Worm (Caenorhabditis elegans) whole organism, L1 larva: Measurements from ENCODE around the gene elt-6.
A peak's percentile ranks its signal among the peaks of the same experiment; 100 is the strongest.

Source experiments
- C04F5.9 ChIP-seq: sonication (generic microtip); optimal IDR thresholded peaks from 2 replicates; lab custom pipeline; 2016; ENCODE audit warnings: missing genetic modification characterization, missing compliant biosample characterization
- C34B4.2 ChIP-seq: sonication (generic microtip); optimal IDR thresholded peaks from 2 replicates; lab custom pipeline; 2017; ENCODE audit warnings: mild to moderate bottlenecking, missing genetic modification characterization, missing compliant biosample characterization
- F16B12.6 ChIP-seq: fragments of 150-350 bp; optimal IDR thresholded peaks from 2 replicates; lab custom pipeline; 2014; ENCODE audit warnings: missing biosample characterization, missing genetic modification characterization
- alr-1 ChIP-seq: fragments of 200-800 bp; sonication (Bioruptor generic); optimal IDR thresholded peaks from 2 replicates; lab custom pipeline; 2018; ENCODE audit warnings: borderline replicate concordance, mild to moderate bottlenecking, missing genetic modification characterization, missing compliant biosample characterization
- aly-2 ChIP-seq: fragments of 150-350 bp; optimal IDR thresholded peaks from 2 replicates; lab custom pipeline; 2014; ENCODE audit warnings: missing biosample characterization, missing genetic modification characterization
- blmp-1 ChIP-seq: fragments of 150-350 bp; optimal IDR thresholded peaks from 2 replicates; lab custom pipeline; 2014; ENCODE audit warnings: missing biosample characterization, missing genetic modification characterization
- ceh-82 ChIP-seq, 3 experiments: fragments of 150-350 bp in 1 of 3; sonication (generic microtip) in 2 of 3; optimal IDR thresholded peaks; 2 replicates each; lab custom pipeline; 2014 to 2017; ENCODE audit warnings: missing biosample characterization in 3 of 3, missing genetic modification characterization in 3 of 3
- ceh-90 ChIP-seq: sonication (generic microtip); optimal IDR thresholded peaks from 2 replicates; lab custom pipeline; 2016; ENCODE audit warnings: missing genetic modification characterization, missing compliant biosample characterization
- ces-1 ChIP-seq: fragments of 150-350 bp; optimal IDR thresholded peaks from 2 replicates; lab custom pipeline; 2014; ENCODE audit warnings: missing biosample characterization, missing genetic modification reagents, missing genetic modification characterization
- dsc-1 ChIP-seq: sonication (generic microtip); optimal IDR thresholded peaks from 2 replicates; lab custom pipeline; 2016; ENCODE audit warnings: mild to moderate bottlenecking, missing genetic modification characterization, missing compliant biosample characterization
- efl-1 ChIP-seq, 4 experiments: fragments of 150-350 bp; optimal IDR thresholded peaks in 3 of 4; peaks in 1 of 4; 1 replicate in 1 of 4; 2 replicates in 3 of 4; lab custom pipeline; 2014; ENCODE audit warnings: missing biosample characterization in 2 of 4, missing genetic modification characterization in 2 of 4, missing genetic modification reagents in 2 of 4
- efl-3 ChIP-seq: fragments of 200-800 bp; sonication (Bioruptor generic); optimal IDR thresholded peaks from 2 replicates; lab custom pipeline; 2018; ENCODE audit warnings: mild to moderate bottlenecking, missing genetic modification characterization, missing compliant biosample characterization
- egl-27 ChIP-seq, 2 experiments: fragments of 150-350 bp in 1 of 2; sonication (generic microtip); optimal IDR thresholded peaks; 3 replicates each; lab custom pipeline; 2017 to 2018; ENCODE audit warnings: missing biosample characterization in 2 of 2, missing genetic modification characterization in 2 of 2, missing genetic modification reagents in 2 of 2
- elt-2 ChIP-seq: sonication (generic microtip); optimal IDR thresholded peaks from 2 replicates; lab custom pipeline; 2016; ENCODE audit warnings: missing genetic modification characterization, mild to moderate bottlenecking, inconsistent platforms, missing compliant biosample characterization, missing genetic modification reagents
- fkh-10 ChIP-seq: sonication (generic microtip); optimal IDR thresholded peaks from 2 replicates; lab custom pipeline; 2017; ENCODE audit warnings: missing biosample characterization, missing genetic modification reagents, missing genetic modification characterization
- fkh-4 ChIP-seq: sonication (generic microtip); optimal IDR thresholded peaks from 2 replicates; lab custom pipeline; 2016; ENCODE audit warnings: missing compliant biosample characterization, missing genetic modification characterization, borderline replicate concordance
- fos-1 ChIP-seq: fragments of 150-350 bp; optimal IDR thresholded peaks from 2 replicates; lab custom pipeline; 2014; ENCODE audit warnings: missing biosample characterization, missing genetic modification characterization
- hlh-17 ChIP-seq: fragments of 200-800 bp; sonication (Bioruptor generic); optimal IDR thresholded peaks from 2 replicates; lab custom pipeline; 2018; ENCODE audit warnings: missing genetic modification characterization, mild to moderate bottlenecking, missing compliant biosample characterization, moderate library complexity, borderline replicate concordance
- hlh-4 ChIP-seq: sonication (generic microtip); optimal IDR thresholded peaks from 2 replicates; lab custom pipeline; 2016; ENCODE audit warnings: mild to moderate bottlenecking, missing genetic modification characterization, missing compliant biosample characterization
- jun-1 ChIP-seq: fragments of 150-350 bp; optimal IDR thresholded peaks from 2 replicates; lab custom pipeline; 2014; ENCODE audit warnings: missing biosample characterization, missing genetic modification reagents, missing genetic modification characterization
- lin-35 ChIP-seq, 2 experiments: fragments of 150-350 bp; optimal IDR thresholded peaks; 2 replicates each; lab custom pipeline; 2014; ENCODE audit warnings: missing biosample characterization in 2 of 2, missing genetic modification characterization in 2 of 2, missing genetic modification reagents in 2 of 2
- mdl-1 ChIP-seq, 2 experiments: fragments of 150-350 bp; optimal IDR thresholded peaks; 2 replicates each; lab custom pipeline; 2014 to 2017; ENCODE audit warnings: missing biosample characterization in 2 of 2, missing genetic modification characterization in 2 of 2, inconsistent platforms in 1 of 2
- mep-1 ChIP-seq: fragments of 150-350 bp; optimal IDR thresholded peaks from 2 replicates; lab custom pipeline; 2014; ENCODE audit warnings: missing biosample characterization, missing genetic modification characterization
- nhr-19 ChIP-seq: fragments of 200-800 bp; sonication (Bioruptor generic); conservative IDR thresholded peaks from 2 replicates; pipeline ENCODE4 v1.3.6; 2022; ENCODE audit warnings: missing genetic modification characterization, missing compliant biosample characterization
- nhr-47 ChIP-seq: sonication (generic microtip); optimal IDR thresholded peaks from 2 replicates; lab custom pipeline; 2016; ENCODE audit warnings: mild to moderate bottlenecking, missing genetic modification characterization, moderate library complexity, missing compliant biosample characterization
- nhr-77 ChIP-seq: fragments of 150-350 bp; optimal IDR thresholded peaks from 2 replicates; lab custom pipeline; 2014; ENCODE audit warnings: missing biosample characterization, missing genetic modification characterization
- rnt-1 ChIP-seq: sonication (generic microtip); optimal IDR thresholded peaks from 2 replicates; lab custom pipeline; 2016; ENCODE audit warnings: mild to moderate bottlenecking, missing genetic modification characterization, moderate library complexity, missing compliant biosample characterization
- snpc-4 ChIP-seq: fragments of 150-350 bp; optimal IDR thresholded peaks from 2 replicates; lab custom pipeline; 2014; ENCODE audit warnings: missing biosample characterization, missing genetic modification characterization
- sox-4 ChIP-seq: sonication (generic microtip); optimal IDR thresholded peaks from 2 replicates; lab custom pipeline; 2016; ENCODE audit warnings: missing genetic modification characterization, missing compliant biosample characterization
- sup-37 ChIP-seq: fragments of 200-800 bp; sonication (Bioruptor generic); optimal IDR thresholded peaks from 2 replicates; lab custom pipeline; 2018; ENCODE audit warnings: mild to moderate bottlenecking, missing genetic modification characterization, missing compliant biosample characterization
- swsn-7 ChIP-seq: sonication (generic microtip); optimal IDR thresholded peaks from 2 replicates; lab custom pipeline; 2016; ENCODE audit warnings: missing genetic modification characterization, missing compliant biosample characterization
- tlp-1 ChIP-seq: fragments of 150-350 bp; optimal IDR thresholded peaks from 2 replicates; lab custom pipeline; 2014; ENCODE audit warnings: missing biosample characterization, missing genetic modification characterization
- unc-130 ChIP-seq: fragments of 150-350 bp; optimal IDR thresholded peaks from 2 replicates; lab custom pipeline; 2017; ENCODE audit warnings: missing biosample characterization, missing genetic modification characterization, inconsistent platforms
- unc-30 ChIP-seq: sonication (generic microtip); optimal IDR thresholded peaks from 2 replicates; lab custom pipeline; 2017; ENCODE audit warnings: missing biosample characterization, missing genetic modification characterization
- unc-86 ChIP-seq: sonication (generic microtip); optimal IDR thresholded peaks from 2 replicates; lab custom pipeline; 2016; ENCODE audit warnings: missing genetic modification characterization, missing compliant biosample characterization
- ztf-11 ChIP-seq, 2 experiments: sonication (generic microtip); optimal IDR thresholded peaks; 2 replicates each; lab custom pipeline; 2016 to 2017; ENCODE audit warnings: missing genetic modification characterization in 2 of 2, missing biosample characterization in 1 of 2, missing compliant biosample characterization in 1 of 2

The elt-6 gene

DNA sequence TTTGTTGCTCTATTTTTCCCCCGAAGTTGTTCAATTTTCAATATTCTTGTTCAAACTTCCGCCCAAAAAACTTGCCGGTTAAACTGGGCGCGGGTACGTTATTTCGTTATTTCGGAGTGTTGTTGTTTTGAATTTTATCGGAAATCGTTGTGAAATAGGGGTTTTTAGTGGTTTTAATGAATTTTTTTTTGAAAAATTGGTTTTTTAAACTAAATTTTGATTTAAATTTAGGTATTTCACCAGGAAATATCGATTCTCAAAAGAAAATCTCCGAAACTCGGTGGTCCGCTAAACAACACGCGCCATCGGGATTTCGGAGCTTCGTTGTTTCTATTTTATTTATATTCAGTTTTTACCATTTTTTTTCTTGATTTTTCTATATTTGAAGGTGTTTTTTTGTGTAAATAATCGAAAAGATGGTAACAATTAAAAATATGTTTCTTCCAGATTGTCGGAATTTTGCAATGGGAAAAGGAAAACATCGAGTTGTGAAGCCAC lies 35.4 kb downstream of the elt-6 start, which contains the start of gene F52C12.2 (continued):
- TF ChIP-seq swsn-7 (tag; lab: Kevin White, UChicago), result peak; percentile 82

DNA sequence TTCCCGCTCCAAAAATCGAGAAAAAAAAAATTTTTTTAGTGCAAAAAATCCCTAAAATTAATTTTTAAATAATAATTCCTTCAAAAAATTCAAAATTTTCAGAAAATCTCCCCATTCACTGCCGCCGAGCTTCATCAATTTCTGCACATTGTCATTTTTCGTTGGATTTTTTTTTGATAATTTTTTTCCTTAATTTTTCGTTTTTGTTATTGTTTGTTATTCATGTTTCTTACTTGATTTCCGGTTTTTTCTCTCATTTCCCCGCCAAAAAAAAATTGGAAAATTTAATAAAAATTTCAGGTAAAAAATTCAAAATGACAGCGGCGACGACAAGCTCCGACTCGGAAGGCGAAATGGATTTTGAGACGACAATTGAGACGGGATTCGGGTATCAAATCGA lies 38.6 kb downstream of the elt-6 start, which contains the start of gene F52C12.6:
Gene F52C12.6, plus strand, starts transcription at position 301 of the 400 bp plus-strand sequence.
- TF ChIP-seq unc-30 (tag; lab: Kevin White, UChicago) (no peak), ces-1 (GFP tag; lab: Kevin White, UChicago) (no peak), F16B12.6 (tag; lab: Kevin White, UChicago) (no peak), aly-2 (tag; lab: Kevin White, UChicago) (no peak), tlp-1 (tag; lab: Kevin White, UChicago) (no peak), unc-130 (tag; lab: Kevin White, UChicago) (no peak), jun-1 (tag; lab: Kevin White, UChicago) (no peak), ceh-90 (tag; lab: Kevin White, UChicago) (no peak), elt-2 (tag; lab: Kevin White, UChicago) (no peak), nhr-19 (GFP tag; lab: Robert Waterston, UW) (no peak), C34B4.2 (tag; lab: Kevin White, UChicago) (no peak), C04F5.9 (no peak), mdl-1 (tag; optimal IDR thresholded peaks at IDR 0.05; lab: Kevin White, UChicago) (no peak), unc-86 (tag; lab: Kevin White, UChicago) (no peak), efl-3 (no peak), hlh-17 (GFP tag; lab: Kevin White, UChicago) (no peak)

DNA sequence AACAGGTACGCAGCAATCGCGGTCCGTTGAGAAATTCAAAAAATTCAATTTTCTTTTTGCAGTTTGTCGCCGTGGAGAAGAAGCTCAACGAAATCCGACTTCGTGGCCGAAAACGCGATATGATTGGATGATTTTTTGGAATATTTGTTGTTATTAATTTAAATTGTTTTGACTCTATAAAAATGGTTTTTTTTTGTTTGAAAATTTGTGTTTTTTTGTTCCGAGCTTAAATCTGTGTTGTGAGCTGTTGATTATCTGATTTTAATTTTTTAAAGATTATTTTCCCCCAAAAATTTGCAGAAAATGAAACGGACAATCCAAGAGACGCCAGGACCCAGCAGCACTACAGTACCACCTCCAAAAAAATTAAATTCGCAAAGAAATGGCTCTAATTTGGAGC lies 41.8 kb downstream of the elt-6 start, which contains the start of gene tdpo-1:
Gene tdpo-1, plus strand, starts transcription at position 301 of the 400 bp plus-strand sequence.
- TF ChIP-seq fkh-4 (tag; lab: Kevin White, UChicago) (no peak), lin-35 (GFP tag; optimal IDR thresholded peaks at IDR 0.05; lab: Kevin White, UChicago) (no peak), unc-130 (tag; lab: Kevin White, UChicago) (no peak), ztf-11 (tag; optimal IDR thresholded peaks at IDR 0.05; lab: Kevin White, UChicago) (no peak), nhr-47 (tag; lab: Kevin White, UChicago) (no peak), mep-1 (no peak), fkh-10 (GFP tag; lab: Kevin White, UChicago) (no peak), unc-86 (tag; lab: Kevin White, UChicago) (no peak), sox-4 (tag; lab: Kevin White, UChicago) (no peak), dsc-1 (tag; lab: Kevin White, UChicago) (no peak), nhr-77 (tag; lab: Kevin White, UChicago) (no peak), fos-1 (no peak), blmp-1 (tag; lab: Kevin White, UChicago) (no peak), sup-37 (GFP tag; lab: Kevin White, UChicago) (no peak), rnt-1 (tag; lab: Kevin White, UChicago) (no peak)

DNA sequence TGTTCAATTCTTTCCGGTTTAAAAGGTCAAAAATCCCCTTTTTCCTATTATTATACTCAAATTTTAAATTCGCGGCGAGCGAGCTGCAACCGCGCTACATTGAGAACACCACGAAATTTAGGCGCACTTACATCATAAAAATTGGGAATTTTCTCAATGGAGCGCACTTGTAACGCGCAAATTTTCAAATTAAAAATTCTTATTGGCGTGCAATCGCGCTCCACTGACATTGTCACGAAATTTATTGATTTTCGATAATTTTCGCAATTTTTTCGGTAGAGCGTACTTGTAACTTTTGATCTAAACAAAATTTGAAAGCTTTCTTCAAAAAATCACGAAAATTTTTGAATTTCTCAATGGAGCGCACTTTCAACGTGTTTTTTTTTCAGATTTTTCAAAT lies 45.5 kb downstream of the elt-6 start, which contains the start of gene ulp-3:
Gene ulp-3, plus strand, starts transcription at position 388 of the 400 bp plus-strand sequence.
- TF ChIP-seq hlh-4 (tag; lab: Kevin White, UChicago) (no peak), snpc-4 (tag; lab: Kevin White, UChicago) (no peak), egl-27 (tag; optimal IDR thresholded peaks at IDR 0.05; lab: Kevin White, UChicago) (no peak), efl-1 (optimal IDR thresholded peaks at IDR 0.05; lab: Kevin White, UChicago) (no peak), efl-1 (GFP tag; optimal IDR thresholded peaks at IDR 0.05 in 1 of 2; lab: Kevin White, UChicago) (peak in 1 of 2 experiments; percentile 65), alr-1 (tag; lab: Kevin White, UChicago) (no peak), ceh-82 (tag; optimal IDR thresholded peaks at IDR 0.05; lab: Kevin White, UChicago) (no peak)
